Worm (Caenorhabditis elegans) whole organism, L3 larva: ENCODE results near the gene blos-4.

Experiments
- ZK546.5 ChIP-seq: sonication (generic microtip); optimal IDR thresholded peaks from 2 replicates; lab custom pipeline; 2017; ENCODE audit warnings: missing biosample characterization, missing genetic modification characterization
- ama-1 ChIP-seq: fragments of 150-350 bp; optimal IDR thresholded peaks from 2 replicates; lab custom pipeline; 2018
- elt-1 ChIP-seq: fragments of 150-350 bp; optimal IDR thresholded peaks from 2 replicates; lab custom pipeline; 2014; ENCODE audit warnings: missing biosample characterization, missing genetic modification characterization
- elt-2 ChIP-seq: sonication (generic microtip); optimal IDR thresholded peaks from 2 replicates; lab custom pipeline; 2016; ENCODE audit warnings: missing genetic modification reagents, mild to moderate bottlenecking, missing genetic modification characterization, missing compliant biosample characterization
- nhr-76 ChIP-seq: fragments of 150-350 bp; sonication (generic microtip); optimal IDR thresholded peaks from 5 replicates; lab custom pipeline; 2014; ENCODE audit warnings: missing biosample characterization, missing genetic modification characterization
- skn-1 ChIP-seq: fragments of 150-350 bp; optimal IDR thresholded peaks from 2 replicates; lab custom pipeline; 2014; ENCODE audit warnings: missing biosample characterization, missing genetic modification characterization
- ztf-11 ChIP-seq: fragments of 150-350 bp; optimal IDR thresholded peaks from 2 replicates; lab custom pipeline; 2014; ENCODE audit warnings: missing biosample characterization, missing genetic modification characterization

DNA sequence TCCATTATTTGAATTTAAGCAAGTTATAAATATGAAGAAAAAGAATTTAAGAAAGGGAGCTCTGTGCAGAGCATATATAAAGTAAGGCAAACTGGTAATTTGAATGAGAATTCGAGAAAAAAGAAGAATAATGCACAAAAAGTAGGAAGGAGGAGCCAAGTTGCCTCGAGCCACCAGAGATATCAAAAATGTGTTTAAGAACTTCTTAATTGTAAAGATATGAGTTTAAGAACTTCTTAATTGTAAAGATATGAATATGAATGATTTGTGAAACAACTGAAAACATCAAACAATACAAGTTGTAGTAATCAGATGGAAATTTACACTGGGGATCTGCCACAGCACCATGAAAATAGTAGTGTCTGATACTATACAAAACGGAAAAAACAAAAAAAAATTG lies 41.8 kb downstream of the blos-4 start, which contains the start of gene F13H8.6:
- TF ChIP-seq ZK546.5 (tag; lab: Kevin White, UChicago): no peak
- TF ChIP-seq skn-1: no peak
- TF ChIP-seq elt-2 (tag; lab: Kevin White, UChicago): no peak
- no peak for TF ChIP-seq elt-1 (tag; lab: Kevin White, UChicago)
- no peak for TF ChIP-seq ztf-11 (tag; lab: Kevin White, UChicago)
- no peak for TF ChIP-seq nhr-76 (tag; lab: Kevin White, UChicago)
- TF ChIP-seq ama-1 (lab: Kevin White, UChicago): no peak
